Worm (Caenorhabditis elegans): ENCODE measurements around the gene ZK896.4.
A peak's percentile ranks its signal among the peaks of the same experiment; 100 is the strongest.

The ZK896.4 gene

ce11 chrIV:12840348-12840747 lies 42.7 kb downstream of the ZK896.4 start (continued):
- TF ChIP-seq snpc-1.3 (tag; optimal IDR thresholded peaks at IDR 0.05; ENCODE audit: insufficient read depth) (no peak), nhr-179 (tag; optimal IDR thresholded peaks at IDR 0.05) (no peak), repo-1 (tag; optimal IDR thresholded peaks at IDR 0.05) (peak; percentile 45), nfyb-1 (GFP tag; IDR thresholded peaks at IDR 0.05) (peak; percentile 43; the same call in 1 of the 2 replicates), rec-8 (tag; optimal IDR thresholded peaks at IDR 0.05) (no peak), attf-3 (GFP tag; conservative IDR thresholded peaks at IDR 0.05) (no peak), nfya-1 (tag; optimal IDR thresholded peaks at IDR 0.05; ENCODE audit: borderline replicate concordance, insufficient read depth) (no peak), hmg-20 (GFP tag; IDR thresholded peaks at IDR 0.05) (no peak), lsy-27 (tag; optimal IDR thresholded peaks at IDR 0.05; ENCODE audit: borderline replicate concordance, insufficient read depth) (no peak), dox-1 (GFP tag; IDR thresholded peaks at IDR 0.05) (peak; percentile 28; the same call in 1 of the 2 replicates), ztf-18 (tag; optimal IDR thresholded peaks at IDR 0.05) (no peak), F39B2.1 (GFP tag; IDR thresholded peaks at IDR 0.05) (no peak), K12H6.12 (tag; optimal IDR thresholded peaks at IDR 0.05) (no peak), attf-5 (GFP tag; optimal IDR thresholded peaks at IDR 0.05) (no peak), fkh-3 (tag; optimal IDR thresholded peaks at IDR 0.05) (no peak), tbx-9 (tag; optimal IDR thresholded peaks at IDR 0.05; ENCODE audit: borderline replicate concordance) (no peak), C17E4.6 (GFP tag; IDR thresholded peaks at IDR 0.05) (no peak), zim-3 (tag; optimal IDR thresholded peaks at IDR 0.05) (no peak), let-607 (tag; optimal IDR thresholded peaks at IDR 0.05) (no peak), F55B11.4 (tag; optimal IDR thresholded peaks at IDR 0.05; ENCODE audit: borderline replicate concordance, insufficient read depth) (no peak), madf-6 (GFP tag; IDR thresholded peaks at IDR 0.05) (0 out of 2 replicates have a peak, but pooled peaks have one; percentile 30), mcd-1 (GFP tag; IDR thresholded peaks at IDR 0.05) (no peak), atf-7 (tag; optimal IDR thresholded peaks at IDR 0.05) (no peak), him-1 (tag; optimal IDR thresholded peaks at IDR 0.05) (peak; percentile 41), ama-1 (optimal IDR thresholded peaks at IDR 0.05) (peak; percentile 28), ama-1 (GFP tag; optimal IDR thresholded peaks at IDR 0.05) (no peak), ceh-27 (GFP tag; optimal IDR thresholded peaks at IDR 0.05) (no peak), madf-8 (GFP tag; conservative IDR thresholded peaks at IDR 0.05) (no peak), nhr-80 (tag; optimal IDR thresholded peaks at IDR 0.05) (peak; percentile 41), Y56A3A.18 (GFP tag; IDR thresholded peaks at IDR 0.05) (0 out of 2 replicates have a peak, but pooled peaks have one; percentile 66), bed-2 (GFP tag; IDR thresholded peaks at IDR 0.05) (no peak), pha-4 (tag; optimal IDR thresholded peaks at IDR 0.05) (no peak), hsf-1 (GFP tag; IDR thresholded peaks at IDR 0.05) (no peak), ztf-6 (GFP tag; IDR thresholded peaks at IDR 0.05) (no peak), ekl-4 (GFP tag; IDR thresholded peaks at IDR 0.05) (0 out of 2 replicates have a peak, but pooled peaks have one; percentile 28), aptf-3 (GFP tag; IDR thresholded peaks at IDR 0.05) (no peak), ceh-79 (tag; optimal IDR thresholded peaks at IDR 0.05) (no peak), K11D2.4 (GFP tag; IDR thresholded peaks at IDR 0.05) (no peak), T26A5.8 (tag; optimal IDR thresholded peaks at IDR 0.05) (no peak), let-526 (GFP tag; IDR thresholded peaks at IDR 0.05) (no peak), ztf-28 (GFP tag; IDR thresholded peaks at IDR 0.05) (no peak), madf-10 (tag; optimal IDR thresholded peaks at IDR 0.05) (no peak), Y53G8AR.9 (GFP tag; conservative IDR thresholded peaks at IDR 0.05) (no peak), akir-1 (GFP tag; optimal IDR thresholded peaks at IDR 0.05) (no peak)
